Worm (Caenorhabditis elegans): ENCODE data around the gene C16C10.9.
A peak's percentile ranks its signal among the peaks of the same experiment; 100 is the strongest.

Gene C16C10.9

DNA sequence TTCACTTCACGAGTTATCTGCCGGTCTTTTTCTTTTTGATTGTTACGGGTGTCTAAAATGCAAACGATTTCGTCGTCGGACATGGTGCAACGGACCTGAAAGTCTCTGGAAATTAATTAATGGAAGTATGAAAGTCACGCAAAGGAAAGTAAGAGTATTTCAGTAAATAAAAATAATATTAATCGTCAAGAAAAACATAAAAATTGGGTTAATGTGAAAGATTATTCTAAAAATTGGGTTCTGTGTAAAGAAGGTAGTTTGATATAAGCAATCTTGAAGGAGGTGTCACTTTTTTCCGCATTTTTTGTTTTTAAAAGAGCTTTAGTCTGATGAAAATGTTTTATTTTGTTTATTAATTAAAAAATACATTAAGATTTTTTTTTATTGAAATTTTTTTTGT, at the start of gene C16C10.9:
Gene C16C10.9, minus strand, starts transcription at position 101 of the 400 bp plus-strand sequence.
- no peak for TF ChIP-seq ref-1 (GFP tag; conservative IDR thresholded peaks at IDR 0.05)
- no peak for TF ChIP-seq ztf-23 (GFP tag; IDR thresholded peaks at IDR 0.05)
- TF ChIP-seq ztf-29 (GFP tag; IDR thresholded peaks at IDR 0.05), result no peak
- TF ChIP-seq klf-2 (GFP tag; conservative IDR thresholded peaks at IDR 0.05), result no peak
- TF ChIP-seq flt-1 (GFP tag; IDR thresholded peaks at IDR 0.05), result no peak
- no peak for TF ChIP-seq tab-1 (GFP tag; IDR thresholded peaks at IDR 0.05)
- no peak for TF ChIP-seq cog-1 (tag; optimal IDR thresholded peaks at IDR 0.05)
- no peak for TF ChIP-seq T22C8.4 (GFP tag; IDR thresholded peaks at IDR 0.05)
- TF ChIP-seq med-1 (GFP tag; optimal IDR thresholded peaks at IDR 0.05; ENCODE audit: insufficient read depth), result no peak

- TF ChIP-seq med-1 (GFP tag; optimal IDR thresholded peaks at IDR 0.05; ENCODE audit: insufficient read depth) (no peak), ztf-29 (GFP tag; IDR thresholded peaks at IDR 0.05) (no peak), klf-2 (GFP tag; conservative IDR thresholded peaks at IDR 0.05) (no peak), cog-1 (tag; optimal IDR thresholded peaks at IDR 0.05) (no peak), ref-1 (GFP tag; conservative IDR thresholded peaks at IDR 0.05) (no peak), tab-1 (GFP tag; IDR thresholded peaks at IDR 0.05) (no peak), T22C8.4 (GFP tag; IDR thresholded peaks at IDR 0.05) (no peak), flt-1 (GFP tag; IDR thresholded peaks at IDR 0.05) (no peak), ztf-23 (GFP tag; IDR thresholded peaks at IDR 0.05) (no peak)
These were observed 48.6 kb upstream of the C16C10.9 start, which contains the start of gene R74.8 for ce11 chrIII:4205751-4206327. Gene R74.8, plus strand, starts transcription at chrIII:4206277.

- TF ChIP-seq med-1 (GFP tag; optimal IDR thresholded peaks at IDR 0.05; ENCODE audit: insufficient read depth) (no peak), tab-1 (GFP tag; IDR thresholded peaks at IDR 0.05) (no peak)
These were observed 47.8 kb upstream of the C16C10.9 start for ce11 chrIII:4204964-4205363.

DNA sequence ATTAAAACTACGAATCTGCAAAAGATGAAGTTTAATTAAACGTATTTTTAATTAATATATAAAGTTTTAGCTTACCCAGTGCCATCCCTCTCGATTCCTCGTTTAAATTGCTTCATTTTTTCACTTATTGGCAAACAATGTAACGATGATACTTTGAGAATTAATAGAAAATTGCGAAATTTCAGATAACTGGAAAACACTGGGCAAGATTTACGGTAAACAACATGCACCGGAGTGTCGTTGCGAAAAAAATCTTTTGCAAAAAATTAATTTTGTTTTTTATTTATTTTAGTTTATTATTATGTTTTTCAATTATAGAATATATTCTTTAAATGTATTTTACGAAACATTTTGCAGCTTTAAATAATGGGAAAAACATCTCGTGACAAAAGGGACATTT, 46.9 kb upstream of the C16C10.9 start, which contains the start of the genes pelo-1 and R74.7:
Gene pelo-1, minus strand, starts transcription at position 151 of the 400 bp plus-strand sequence.
Gene R74.7, plus strand, starts transcription at position 358 of the 400 bp plus-strand sequence.
- TF ChIP-seq T22C8.4 (GFP tag; IDR thresholded peaks at IDR 0.05) (no peak), klf-2 (GFP tag; conservative IDR thresholded peaks at IDR 0.05) (no peak), ztf-29 (GFP tag; IDR thresholded peaks at IDR 0.05) (no peak), ztf-23 (GFP tag; IDR thresholded peaks at IDR 0.05) (no peak), flt-1 (GFP tag; IDR thresholded peaks at IDR 0.05) (no peak), cog-1 (tag; optimal IDR thresholded peaks at IDR 0.05) (no peak), tab-1 (GFP tag; IDR thresholded peaks at IDR 0.05) (no peak), med-1 (GFP tag; optimal IDR thresholded peaks at IDR 0.05; ENCODE audit: insufficient read depth) (no peak), ref-1 (GFP tag; conservative IDR thresholded peaks at IDR 0.05) (no peak)

ce11 chrIII:4196988-4197384, 39.8 kb upstream of the C16C10.9 start, which contains the start of gene asd-1:
Gene asd-1, plus strand, starts transcription at chrIII:4197285.
- TF ChIP-seq T22C8.4 (GFP tag; IDR thresholded peaks at IDR 0.05), result no peak
- no peak for TF ChIP-seq tab-1 (GFP tag; IDR thresholded peaks at IDR 0.05)

DNA sequence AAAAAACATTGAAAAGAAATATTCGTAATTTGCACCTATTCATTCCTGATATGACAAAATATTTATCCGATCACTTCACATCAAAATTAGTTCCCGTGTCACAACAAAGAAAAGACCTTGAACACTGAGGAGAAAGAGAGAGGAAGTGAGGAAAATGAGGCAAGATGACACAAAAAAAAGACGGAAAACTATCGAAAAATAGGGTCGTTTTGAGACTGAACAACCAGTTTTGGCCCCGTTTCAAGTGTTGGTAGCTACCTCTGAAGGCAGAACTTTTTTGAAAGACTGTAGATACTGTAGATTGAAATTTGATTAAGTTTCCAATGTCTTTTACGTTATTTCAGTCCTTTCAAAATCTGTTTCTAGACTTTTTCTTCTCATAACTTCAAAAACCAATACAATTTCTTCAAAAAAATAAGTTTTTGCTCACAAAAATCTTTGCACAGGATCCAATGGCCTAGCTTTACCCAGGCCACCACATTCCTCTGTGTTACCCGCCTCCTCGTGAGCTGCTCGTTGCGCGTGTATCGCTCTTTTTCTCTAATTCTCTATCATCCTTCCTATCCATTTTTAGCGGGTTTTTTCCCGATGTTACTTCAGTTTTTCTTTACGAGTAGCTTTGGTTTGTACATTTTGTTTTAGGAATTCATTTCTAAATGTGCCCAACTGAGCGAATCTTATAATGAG, 39.2 kb upstream of the C16C10.9 start:
- TF ChIP-seq cog-1 (tag; optimal IDR thresholded peaks at IDR 0.05) (peak; percentile 47), klf-2 (GFP tag; conservative IDR thresholded peaks at IDR 0.05) (no peak), tab-1 (GFP tag; IDR thresholded peaks at IDR 0.05) (no peak; the same call in 1 of the 2 replicates), ztf-23 (GFP tag; IDR thresholded peaks at IDR 0.05) (peak; percentile 75), ztf-29 (GFP tag; IDR thresholded peaks at IDR 0.05) (no peak), med-1 (GFP tag; optimal IDR thresholded peaks at IDR 0.05; ENCODE audit: insufficient read depth) (no peak), flt-1 (GFP tag; IDR thresholded peaks at IDR 0.05) (no peak), T22C8.4 (GFP tag; IDR thresholded peaks at IDR 0.05) (no peak), ref-1 (GFP tag; conservative IDR thresholded peaks at IDR 0.05) (no peak)

DNA sequence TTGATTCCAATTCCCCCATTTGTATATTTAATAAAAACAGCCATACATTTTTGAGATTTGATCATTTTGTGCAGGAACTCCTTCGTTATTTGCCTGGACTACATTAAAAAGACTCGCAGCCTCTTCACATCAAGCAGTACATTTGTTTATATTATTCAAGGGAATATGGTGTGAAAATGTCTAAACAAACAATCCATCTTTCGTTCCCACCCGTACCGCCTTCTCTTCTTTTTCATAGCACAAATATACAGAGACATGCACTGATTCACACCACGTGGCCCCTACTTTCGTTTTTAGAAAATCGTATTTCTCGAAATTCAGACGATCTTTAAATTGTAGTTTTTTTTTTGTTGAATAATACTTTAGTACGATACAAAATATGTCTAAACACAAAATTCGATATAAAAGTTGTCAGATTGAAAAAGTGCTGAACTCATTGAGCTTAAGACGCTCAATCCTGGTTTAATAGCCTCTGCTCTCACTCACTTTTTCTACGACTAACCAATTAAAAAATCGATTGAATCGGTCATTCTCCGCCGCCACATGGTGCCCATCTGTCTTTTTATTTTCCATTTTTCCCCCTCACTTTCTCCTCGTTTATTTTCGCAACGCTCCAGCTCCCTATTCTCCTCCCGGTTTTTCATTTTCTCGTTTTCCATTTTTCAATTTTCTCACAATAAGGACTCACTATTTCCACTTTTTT, 38.3 kb upstream of the C16C10.9 start:
- TF ChIP-seq klf-2 (GFP tag; conservative IDR thresholded peaks at IDR 0.05), result no peak
- TF ChIP-seq T22C8.4 (GFP tag; IDR thresholded peaks at IDR 0.05), result no peak
- TF ChIP-seq ztf-23 (GFP tag; IDR thresholded peaks at IDR 0.05), result no peak
- TF ChIP-seq ztf-29 (GFP tag; IDR thresholded peaks at IDR 0.05), result no peak
- TF ChIP-seq med-1 (GFP tag; optimal IDR thresholded peaks at IDR 0.05; ENCODE audit: insufficient read depth), result no peak
- no peak for TF ChIP-seq ref-1 (GFP tag; conservative IDR thresholded peaks at IDR 0.05)
- TF ChIP-seq cog-1 (tag; optimal IDR thresholded peaks at IDR 0.05), result no peak
- TF ChIP-seq tab-1 (GFP tag; IDR thresholded peaks at IDR 0.05), result no peak
- no peak for TF ChIP-seq flt-1 (GFP tag; IDR thresholded peaks at IDR 0.05)

- TF ChIP-seq ztf-23 (GFP tag; IDR thresholded peaks at IDR 0.05) (no peak), flt-1 (GFP tag; IDR thresholded peaks at IDR 0.05) (no peak), ztf-29 (GFP tag; IDR thresholded peaks at IDR 0.05) (no peak), T22C8.4 (GFP tag; IDR thresholded peaks at IDR 0.05) (no peak), ref-1 (GFP tag; conservative IDR thresholded peaks at IDR 0.05) (no peak), tab-1 (GFP tag; IDR thresholded peaks at IDR 0.05) (no peak), klf-2 (GFP tag; conservative IDR thresholded peaks at IDR 0.05) (no peak), med-1 (GFP tag; optimal IDR thresholded peaks at IDR 0.05; ENCODE audit: insufficient read depth) (no peak), cog-1 (tag; optimal IDR thresholded peaks at IDR 0.05) (no peak)
These were observed 37.3 kb upstream of the C16C10.9 start for ce11 chrIII:4194349-4195110.

- TF ChIP-seq klf-2 (GFP tag; conservative IDR thresholded peaks at IDR 0.05) (no peak), med-1 (GFP tag; optimal IDR thresholded peaks at IDR 0.05; ENCODE audit: insufficient read depth) (no peak), flt-1 (GFP tag; IDR thresholded peaks at IDR 0.05) (peak; percentile 66), T22C8.4 (GFP tag; IDR thresholded peaks at IDR 0.05) (no peak), ztf-29 (GFP tag; IDR thresholded peaks at IDR 0.05) (0 out of 2 replicates have a peak, but pooled peaks have one; percentile 45), ref-1 (GFP tag; conservative IDR thresholded peaks at IDR 0.05) (no peak), tab-1 (GFP tag; IDR thresholded peaks at IDR 0.05) (no peak), ztf-23 (GFP tag; IDR thresholded peaks at IDR 0.05) (peak; percentile 41; the same call in 1 of the 2 replicates), cog-1 (tag; optimal IDR thresholded peaks at IDR 0.05) (peak; percentile 45)
These were observed 36.5 kb upstream of the C16C10.9 start, which contains the start of gene xbp-1 for ce11 chrIII:4193659-4194103. Gene xbp-1, plus strand, starts transcription at chrIII:4193809.
